Worm (Caenorhabditis elegans): ENCODE data around the gene pho-10.

DNA sequence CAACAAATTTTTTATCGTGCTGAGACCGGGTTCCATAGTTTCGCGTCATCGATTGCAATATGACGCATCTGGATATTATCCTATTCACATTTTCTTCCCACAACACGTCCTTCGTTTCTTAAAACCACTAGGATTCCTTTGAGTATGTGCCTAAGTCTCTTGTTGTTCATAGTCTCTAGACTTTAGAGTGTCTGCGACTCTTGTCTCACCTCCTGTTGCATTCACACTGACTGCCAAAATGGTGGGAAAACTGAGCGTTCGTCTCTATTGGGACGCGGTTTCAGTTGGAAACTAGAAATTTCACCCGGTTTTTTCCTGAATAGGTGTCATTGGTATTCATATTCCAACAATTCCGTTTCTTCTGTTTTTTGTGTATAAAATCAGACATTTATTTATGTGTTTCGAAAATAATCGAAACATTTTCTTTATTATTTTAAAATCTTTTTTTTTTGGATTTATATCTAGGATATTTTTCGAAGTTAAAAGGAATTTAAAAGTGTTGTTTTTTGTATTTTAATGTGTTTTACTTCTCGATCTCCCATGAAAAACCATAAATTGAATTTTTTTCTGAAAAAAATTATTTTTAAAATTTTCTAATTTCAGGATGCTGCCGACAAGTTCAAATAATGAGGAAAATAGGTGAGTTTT, 1.4 kb upstream of the pho-10 start, which contains the start of gene C05C10.2:
- TF ChIP-seq unc-62 (GFP tag; optimal IDR thresholded peaks at IDR 0.05) (no peak), lin-15B (tag; optimal IDR thresholded peaks at IDR 0.05) (no peak), ztf-4 (tag; optimal IDR thresholded peaks at IDR 0.05) (no peak), nhr-28 (tag; optimal IDR thresholded peaks at IDR 0.05) (no peak), pha-4 (tag; optimal IDR thresholded peaks at IDR 0.05) (no peak), ceh-9 (tag; optimal IDR thresholded peaks at IDR 0.05) (no peak), skn-1 (tag; optimal IDR thresholded peaks at IDR 0.05) (no peak)
